6 fruit fly cellular contexts compared by ENCODE assay signal in the genomic region with DNA sequence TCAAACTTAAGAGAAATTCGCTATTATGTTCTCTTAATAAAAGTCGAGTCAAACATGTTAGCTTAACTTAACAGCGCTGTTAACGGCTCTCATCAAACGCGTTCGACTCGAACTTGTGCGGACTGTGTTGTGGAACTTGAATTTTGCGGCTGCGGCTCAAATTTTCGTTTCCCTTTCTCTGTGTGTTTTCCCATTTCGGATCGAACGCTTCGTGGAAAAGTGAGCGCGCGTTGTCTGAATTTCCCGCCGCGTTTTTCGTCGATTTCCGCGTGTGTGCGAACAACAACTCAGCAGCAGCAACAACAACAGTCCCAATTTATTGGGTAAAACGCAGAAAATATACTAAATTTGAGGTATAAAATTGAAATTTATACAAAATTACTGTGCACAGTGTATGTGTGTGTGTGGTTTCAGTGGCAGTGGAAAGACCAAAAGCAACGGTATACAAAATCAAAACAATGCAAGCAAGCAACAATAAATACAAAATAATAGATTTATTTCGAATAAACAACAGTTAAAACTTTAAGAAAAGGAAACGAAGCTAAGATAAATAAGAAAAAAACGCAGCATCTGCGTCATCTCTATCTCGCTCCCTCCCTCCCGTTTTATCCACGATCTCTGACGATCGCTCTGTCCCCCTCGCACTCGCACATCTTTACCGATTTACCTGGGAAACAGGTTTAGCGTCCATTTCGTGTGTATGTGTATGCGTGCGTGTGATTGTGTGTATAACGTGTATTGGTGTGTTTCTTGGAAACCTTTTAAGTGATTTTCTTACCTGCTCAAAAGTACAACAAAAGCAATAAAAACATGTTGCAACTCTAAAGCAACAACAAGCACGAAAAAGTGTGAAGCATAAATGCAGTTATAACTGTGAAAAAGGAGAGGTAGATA.
TF ChIP-seq lines count a peak whose summit lies in the region.

A gene (plus strand): TSS at position 175 of the 894 bp plus-strand sequence.

- TF ChIP-seq CTCF in whole organism, embryonic (GFP tag; optimal IDR thresholded peaks at IDR 0.05; lab: Kevin White, UChicago), result no peak

TF ChIP-seq in whole organism, 6 proteins besides CTCF, POLR2A, EP300 and RAD21:
- TF ChIP-seq usp (GFP tag; optimal IDR thresholded peaks at IDR 0.05; lab: Kevin White, UChicago) (no peak), CG8478 (optimal IDR thresholded peaks at IDR 0.05; lab: Kevin White, UChicago) (peak; percentile 34)

TF ChIP-seq in whole organism, adult, 20 proteins besides CTCF, POLR2A, EP300 and RAD21:
- no peak for TF ChIP-seq Clk (GFP tag; optimal IDR thresholded peaks at IDR 0.05; lab: Kevin White, UChicago)
- TF ChIP-seq CG11617 (GFP tag; optimal IDR thresholded peaks at IDR 0.05; lab: Kevin White, UChicago), result no peak
- TF ChIP-seq CG1620 (GFP tag; optimal IDR thresholded peaks at IDR 0.05; lab: Kevin White, UChicago), result no peak
- no peak for TF ChIP-seq bab1 (GFP tag; optimal IDR thresholded peaks at IDR 0.05; lab: Kevin White, UChicago)
- TF ChIP-seq tj (GFP tag; optimal IDR thresholded peaks at IDR 0.05; lab: Kevin White, UChicago), result peak; percentile 29
- TF ChIP-seq pad (GFP tag; optimal IDR thresholded peaks at IDR 0.05; lab: Kevin White, UChicago), result peak; percentile 66
- no peak for TF ChIP-seq ovo (GFP tag; optimal IDR thresholded peaks at IDR 0.05; lab: Kevin White, UChicago)
- no peak for TF ChIP-seq CG7101 (tag; optimal IDR thresholded peaks at IDR 0.05; lab: Kevin White, UChicago)
- TF ChIP-seq Mnt (GFP tag; optimal IDR thresholded peaks at IDR 0.05; lab: Kevin White, UChicago), result peak; percentile 7

TF ChIP-seq in whole organism, embryonic, 481 proteins besides CTCF, POLR2A, EP300 and RAD21 (continues in another document):
- TF ChIP-seq CG3847 (GFP tag; IDR thresholded peaks at IDR 0.05; lab: Robert Waterston, UW) (no peak), dimm (GFP tag; IDR thresholded peaks at IDR 0.05; lab: Robert Waterston, UW) (no peak), ems (GFP tag; optimal IDR thresholded peaks at IDR 0.05; lab: Kevin White, UChicago) (no peak), CG1529 (GFP tag; optimal IDR thresholded peaks at IDR 0.05; lab: Kevin White, UChicago) (peak; percentile 48), CG13424 (tag; optimal IDR thresholded peaks at IDR 0.05; lab: Kevin White, UChicago) (no peak), CG18764 (GFP tag; optimal IDR thresholded peaks at IDR 0.05; lab: Kevin White, UChicago) (no peak), CG6813 (GFP tag; optimal IDR thresholded peaks at IDR 0.05; lab: Kevin White, UChicago) (no peak), HLH3B (GFP tag; IDR thresholded peaks at IDR 0.05; lab: Robert Waterston, UW) (no peak), gce (GFP tag; IDR thresholded peaks at IDR 0.05; lab: Robert Waterston, UW) (no peak), CG1832 (GFP tag; optimal IDR thresholded peaks at IDR 0.05; lab: Kevin White, UChicago) (peak; percentile 70), Aef1 (GFP tag; IDR thresholded peaks at IDR 0.05; lab: Robert Waterston, UW) (no peak), gcm2 (GFP tag; optimal IDR thresholded peaks at IDR 0.05; lab: Kevin White, UChicago) (no peak), CG12659 (GFP tag; optimal IDR thresholded peaks at IDR 0.05; lab: Kevin White, UChicago) (no peak), CG8944 (GFP tag; optimal IDR thresholded peaks at IDR 0.05; lab: Kevin White, UChicago) (no peak), Myb (GFP tag; optimal IDR thresholded peaks at IDR 0.05; lab: Kevin White, UChicago) (no peak), CG42726 (GFP tag; IDR thresholded peaks at IDR 0.05; lab: Robert Waterston, UW; ENCODE audit: partially characterized antibody) (0 out of 2 replicates have a peak, but pooled peaks have one; percentile 18), crc (GFP tag; optimal IDR thresholded peaks at IDR 0.05; lab: Kevin White, UChicago) (no peak), CG13775 (GFP tag; optimal IDR thresholded peaks at IDR 0.05; lab: Kevin White, UChicago) (peak; percentile 10)

TF ChIP-seq in whole organism, prepupa, 60 proteins besides CTCF, POLR2A, EP300 and RAD21 (continues in another document):
- TF ChIP-seq CG4318 (GFP tag; optimal IDR thresholded peaks at IDR 0.05; lab: Kevin White, UChicago), result no peak
- no peak for TF ChIP-seq Eip93F (GFP tag; optimal IDR thresholded peaks at IDR 0.05; lab: Kevin White, UChicago)
- no peak for TF ChIP-seq CG6276 (GFP tag; optimal IDR thresholded peaks at IDR 0.05; lab: Kevin White, UChicago)
- TF ChIP-seq net (GFP tag; optimal IDR thresholded peaks at IDR 0.05; lab: Kevin White, UChicago), result no peak
- TF ChIP-seq CG7368 (GFP tag; optimal IDR thresholded peaks at IDR 0.05; lab: Kevin White, UChicago), result no peak
- no peak for TF ChIP-seq salr (GFP tag; optimal IDR thresholded peaks at IDR 0.05; lab: Kevin White, UChicago)
- TF ChIP-seq Ets96B (tag; optimal IDR thresholded peaks at IDR 0.05; lab: Kevin White, UChicago), result no peak
- TF ChIP-seq dac (GFP tag; optimal IDR thresholded peaks at IDR 0.05; lab: Kevin White, UChicago), result no peak
- TF ChIP-seq Met (GFP tag; optimal IDR thresholded peaks at IDR 0.05; lab: Kevin White, UChicago), result no peak
- no peak for TF ChIP-seq pdm3 (GFP tag; optimal IDR thresholded peaks at IDR 0.05; lab: Kevin White, UChicago)
- peak; percentile 37 for TF ChIP-seq Eip75B (GFP tag; optimal IDR thresholded peaks at IDR 0.05; lab: Kevin White, UChicago)
- TF ChIP-seq spab (GFP tag; optimal IDR thresholded peaks at IDR 0.05; lab: Kevin White, UChicago), result no peak
- TF ChIP-seq CG8319 (GFP tag; optimal IDR thresholded peaks at IDR 0.05; lab: Kevin White, UChicago), result no peak
- no peak for TF ChIP-seq fd59A (GFP tag; optimal IDR thresholded peaks at IDR 0.05; lab: Kevin White, UChicago)
- TF ChIP-seq CG8632 (GFP tag; optimal IDR thresholded peaks at IDR 0.05; lab: Kevin White, UChicago), result no peak
- no peak for TF ChIP-seq CG10669 (GFP tag; optimal IDR thresholded peaks at IDR 0.05; lab: Kevin White, UChicago)
- peak; percentile 20 for TF ChIP-seq Eip78C (GFP tag; lab: Kevin White, UChicago)
- TF ChIP-seq Ets21C (GFP tag; optimal IDR thresholded peaks at IDR 0.05; lab: Kevin White, UChicago), result no peak
- TF ChIP-seq CG6792 (GFP tag; optimal IDR thresholded peaks at IDR 0.05; lab: Kevin White, UChicago), result no peak

TF ChIP-seq in whole organism, pupa, 21 proteins besides CTCF, POLR2A, EP300 and RAD21 (continues in another document):
- TF ChIP-seq Pif1B (GFP tag; optimal IDR thresholded peaks at IDR 0.05; lab: Kevin White, UChicago) (no peak), fd96Ca (GFP tag; IDR thresholded peaks at IDR 0.05; lab: Robert Waterston, UW) (no peak), CG8301 (tag; optimal IDR thresholded peaks at IDR 0.05; lab: Kevin White, UChicago) (no peak), Pif1A (GFP tag; optimal IDR thresholded peaks at IDR 0.05; lab: Kevin White, UChicago) (no peak), gl (tag; optimal IDR thresholded peaks at IDR 0.05; lab: Kevin White, UChicago) (peak; percentile 52), CG12605 (GFP tag; IDR thresholded peaks at IDR 0.05; lab: Robert Waterston, UW) (0 out of 2 replicates have a peak, but pooled peaks have one; percentile 13), CG14655 (GFP tag; optimal IDR thresholded peaks at IDR 0.05; lab: Kevin White, UChicago) (peak; percentile 2), CG34367 (tag; optimal IDR thresholded peaks at IDR 0.05; lab: Kevin White, UChicago) (no peak), CG15710 (tag; optimal IDR thresholded peaks at IDR 0.05; lab: Kevin White, UChicago) (no peak), D1 (tag; optimal IDR thresholded peaks at IDR 0.05; lab: Kevin White, UChicago) (peak; percentile 3), CG9948 (tag; optimal IDR thresholded peaks at IDR 0.05; lab: Kevin White, UChicago) (no peak), Snoo (tag; optimal IDR thresholded peaks at IDR 0.05; lab: Kevin White, UChicago) (no peak), CG13204 (GFP tag; optimal IDR thresholded peaks at IDR 0.05; lab: Kevin White, UChicago) (no peak), CG8159 (tag; optimal IDR thresholded peaks at IDR 0.05; lab: Kevin White, UChicago) (peak; percentile 11), rn (GFP tag; IDR thresholded peaks at IDR 0.05; lab: Robert Waterston, UW) (no peak), CG32121 (GFP tag; IDR thresholded peaks at IDR 0.05; lab: Robert Waterston, UW) (no peak), CG10348 (GFP tag; IDR thresholded peaks at IDR 0.05; lab: Robert Waterston, UW) (no peak), EcR (GFP tag; optimal IDR thresholded peaks at IDR 0.05; lab: Kevin White, UChicago) (peak; percentile 24), Ets98B (GFP tag; IDR thresholded peaks at IDR 0.05; lab: Robert Waterston, UW) (no peak; the same call in 1 of the 2 replicates), CG4496 (GFP tag; IDR thresholded peaks at IDR 0.05; lab: Robert Waterston, UW) (no peak)

TF ChIP-seq in whole organism, wandering third instar larva, 38 proteins besides CTCF, POLR2A, EP300 and RAD21:
- TF ChIP-seq dl (GFP tag; optimal IDR thresholded peaks at IDR 0.05; lab: Kevin White, UChicago; ENCODE audit: insufficient read depth in 1 of 2, partially characterized antibody in 2 of 2) (no peak), Dif (GFP tag; optimal IDR thresholded peaks at IDR 0.05; lab: Kevin White, UChicago; ENCODE audit: partially characterized antibody) (peak; percentile 80), psq (GFP tag; optimal IDR thresholded peaks at IDR 0.05; lab: Kevin White, UChicago) (peak; percentile 77), lola (GFP tag; optimal IDR thresholded peaks at IDR 0.05; lab: Kevin White, UChicago) (no peak), Dfd (GFP tag; optimal IDR thresholded peaks at IDR 0.05; lab: Kevin White, UChicago) (no peak), brk (GFP tag; optimal IDR thresholded peaks at IDR 0.05; lab: Kevin White, UChicago) (no peak), CrebA (GFP tag; optimal IDR thresholded peaks at IDR 0.05; lab: Kevin White, UChicago; ENCODE audit: borderline replicate concordance) (peak; percentile 9), Sp1 (GFP tag; optimal IDR thresholded peaks at IDR 0.05; lab: Kevin White, UChicago) (peak; percentile 5), Jra (GFP tag; optimal IDR thresholded peaks at IDR 0.05; lab: Kevin White, UChicago) (no peak), Vsx2 (GFP tag; optimal IDR thresholded peaks at IDR 0.05; lab: Kevin White, UChicago; ENCODE audit: partially characterized antibody) (peak; percentile 84), ey (GFP tag; optimal IDR thresholded peaks at IDR 0.05; lab: Kevin White, UChicago) (no peak), pan (optimal IDR thresholded peaks at IDR 0.05; lab: Kevin White, UChicago) (no peak), woc (GFP tag; optimal IDR thresholded peaks at IDR 0.05; lab: Kevin White, UChicago) (no peak), dsf (GFP tag; optimal IDR thresholded peaks at IDR 0.05; lab: Kevin White, UChicago; ENCODE audit: borderline replicate concordance) (no peak), CG9705 (GFP tag; optimal IDR thresholded peaks at IDR 0.05; lab: Kevin White, UChicago) (no peak), N (GFP tag; optimal IDR thresholded peaks at IDR 0.05; lab: Kevin White, UChicago) (peak; percentile 2), Mio (GFP tag; optimal IDR thresholded peaks at IDR 0.05; lab: Kevin White, UChicago) (no peak), dmrt93B (GFP tag; optimal IDR thresholded peaks at IDR 0.05; lab: Kevin White, UChicago) (no peak)
